Comparison of ENCODE assay signal across 3 fruit fly cellular contexts in genomic region chr2L:10455944-10456520, dm6.
A peak's percentile ranks its signal among the peaks of the same experiment; 100 is the strongest.
TF ChIP-seq lines count a peak whose summit lies in the region.

No protein-coding gene starts in this region.

- TF ChIP-seq CTCF in whole organism, embryonic (GFP tag; optimal IDR thresholded peaks at IDR 0.05; lab: Kevin White, UChicago) = no peak

TF ChIP-seq in whole organism, adult, 20 proteins besides CTCF, POLR2A, EP300 and RAD21:
- TF ChIP-seq toe (GFP tag; optimal IDR thresholded peaks at IDR 0.05; lab: Kevin White, UChicago) (no peak), cic (GFP tag; optimal IDR thresholded peaks at IDR 0.05; lab: Kevin White, UChicago) (peak; percentile 52)

TF ChIP-seq in whole organism, embryonic, 481 proteins besides CTCF, POLR2A, EP300 and RAD21:
- no peak for TF ChIP-seq CG7357 (GFP tag; IDR thresholded peaks at IDR 0.05; lab: Robert Waterston, UW)
- TF ChIP-seq crc (GFP tag; optimal IDR thresholded peaks at IDR 0.05; lab: Kevin White, UChicago) = no peak
- TF ChIP-seq exex (tag; optimal IDR thresholded peaks at IDR 0.05; lab: Kevin White, UChicago) = peak; percentile 80
- TF ChIP-seq CG33557 (GFP tag; optimal IDR thresholded peaks at IDR 0.05; lab: Kevin White, UChicago) = no peak
- no peak for TF ChIP-seq Awh (GFP tag; IDR thresholded peaks at IDR 0.05; lab: Robert Waterston, UW)
- no peak for TF ChIP-seq Dp (GFP tag; optimal IDR thresholded peaks at IDR 0.05; lab: Kevin White, UChicago)
- TF ChIP-seq Oaz (GFP tag; IDR thresholded peaks at IDR 0.05; lab: Robert Waterston, UW) = no peak
- TF ChIP-seq CG18619 (GFP tag; optimal IDR thresholded peaks at IDR 0.05; lab: Kevin White, UChicago) = no peak
- 0 out of 3 replicates have a peak, but pooled peaks have one; percentile 56 for TF ChIP-seq CG2199 (GFP tag; IDR thresholded peaks at IDR 0.05; lab: Robert Waterston, UW)
- no peak for TF ChIP-seq insv (GFP tag; optimal IDR thresholded peaks at IDR 0.05; lab: Kevin White, UChicago)
- no peak for TF ChIP-seq CG6765 (GFP tag; optimal IDR thresholded peaks at IDR 0.05; lab: Kevin White, UChicago)
- peak; percentile 75 for TF ChIP-seq sug (tag; optimal IDR thresholded peaks at IDR 0.05; lab: Kevin White, UChicago)
- no peak for TF ChIP-seq cas (GFP tag; IDR thresholded peaks at IDR 0.05; lab: Robert Waterston, UW)
- no peak for TF ChIP-seq CG7839 (tag; optimal IDR thresholded peaks at IDR 0.05; lab: Kevin White, UChicago)
- no peak for TF ChIP-seq ap (GFP tag; IDR thresholded peaks at IDR 0.05; lab: Robert Waterston, UW)

TF ChIP-seq in whole organism, prepupa, 60 proteins besides CTCF, POLR2A, EP300 and RAD21:
- TF ChIP-seq dsx (GFP tag; optimal IDR thresholded peaks at IDR 0.05; lab: Kevin White, UChicago; ENCODE audit: poor library complexity, severe bottlenecking) = no peak
- TF ChIP-seq acj6 (GFP tag; optimal IDR thresholded peaks at IDR 0.05; lab: Kevin White, UChicago) = no peak
- no peak for TF ChIP-seq CG11762 (GFP tag; optimal IDR thresholded peaks at IDR 0.05; lab: Kevin White, UChicago; ENCODE audit: insufficient read depth)
- no peak for TF ChIP-seq Sox15 (GFP tag; optimal IDR thresholded peaks at IDR 0.05; lab: Kevin White, UChicago)
- peak; percentile 78 for TF ChIP-seq svp (GFP tag; lab: Kevin White, UChicago)
- TF ChIP-seq CG8119 (GFP tag; IDR thresholded peaks at IDR 0.05; lab: Robert Waterston, UW) = no peak
- peak; percentile 53 for TF ChIP-seq Eip78C (GFP tag; lab: Kevin White, UChicago)
- TF ChIP-seq Hr38 (GFP tag; optimal IDR thresholded peaks at IDR 0.05; lab: Kevin White, UChicago) = no peak
- TF ChIP-seq vri (GFP tag; optimal IDR thresholded peaks at IDR 0.05; lab: Kevin White, UChicago) = peak; percentile 93
- no peak for TF ChIP-seq net (GFP tag; optimal IDR thresholded peaks at IDR 0.05; lab: Kevin White, UChicago)
- TF ChIP-seq CG11902 (GFP tag; optimal IDR thresholded peaks at IDR 0.05; lab: Kevin White, UChicago) = no peak
- no peak for TF ChIP-seq CG6276 (GFP tag; optimal IDR thresholded peaks at IDR 0.05; lab: Kevin White, UChicago)
- TF ChIP-seq CG16779 (tag; optimal IDR thresholded peaks at IDR 0.05; lab: Kevin White, UChicago) = no peak
- TF ChIP-seq CG3032 (tag; optimal IDR thresholded peaks at IDR 0.05; lab: Kevin White, UChicago) = no peak
- no peak for TF ChIP-seq Eip75B (GFP tag; optimal IDR thresholded peaks at IDR 0.05; lab: Kevin White, UChicago)
- no peak for TF ChIP-seq Ets21C (GFP tag; optimal IDR thresholded peaks at IDR 0.05; lab: Kevin White, UChicago)
- no peak for TF ChIP-seq CG11294 (GFP tag; IDR thresholded peaks at IDR 0.05; lab: Robert Waterston, UW)
- TF ChIP-seq CG34406 (GFP tag; optimal IDR thresholded peaks at IDR 0.05; lab: Kevin White, UChicago) = no peak
- no peak for TF ChIP-seq Hr39 (GFP tag; optimal IDR thresholded peaks at IDR 0.05; lab: Kevin White, UChicago)
- no peak for TF ChIP-seq Ets96B (tag; optimal IDR thresholded peaks at IDR 0.05; lab: Kevin White, UChicago)
- TF ChIP-seq ss (GFP tag; optimal IDR thresholded peaks at IDR 0.05; lab: Kevin White, UChicago) = no peak
- no peak for TF ChIP-seq dac (GFP tag; optimal IDR thresholded peaks at IDR 0.05; lab: Kevin White, UChicago)
- TF ChIP-seq esn (GFP tag; optimal IDR thresholded peaks at IDR 0.05; lab: Kevin White, UChicago) = no peak
- TF ChIP-seq eg (GFP tag; IDR thresholded peaks at IDR 0.05; lab: Robert Waterston, UW) = no peak
- no peak for TF ChIP-seq Smox (GFP tag; optimal IDR thresholded peaks at IDR 0.05; lab: Kevin White, UChicago)
- no peak for TF ChIP-seq OdsH (GFP tag; optimal IDR thresholded peaks at IDR 0.05; lab: Kevin White, UChicago)
